Fruit fly (Drosophila melanogaster) whole organism, embryonic: ENCODE results near the gene Dhc62B.
A peak's percentile ranks its signal among the peaks of the same experiment; 100 is the strongest.

Source experiments
- Blimp-1 ChIP-seq: fragments of 200-800 bp; sonication (Bioruptor generic); optimal IDR thresholded peaks from 3 replicates; lab custom pipeline; 2018; ENCODE audit warnings: missing biosample characterization, missing genetic modification characterization, mild to moderate bottlenecking, moderate library complexity, missing genetic modification reagents
- CG11398 ChIP-seq: fragments of 200-800 bp; sonication (Bioruptor generic); optimal IDR thresholded peaks from 2 replicates; lab custom pipeline; 2016; ENCODE audit warnings: missing biosample characterization, missing genetic modification characterization
- CG11695 ChIP-seq: fragments of 200-800 bp; sonication (Bioruptor generic); IDR thresholded peaks from 3 replicates; pipeline ENCODE4 v1.3.6; 2022; ENCODE audit warnings: missing biosample characterization, missing genetic modification characterization
- CG14050 ChIP-seq: fragments of 200-800 bp; sonication (Bioruptor generic); IDR thresholded peaks from 3 replicates; pipeline ENCODE4 v1.3.6; 2022; ENCODE audit warnings: missing biosample characterization, missing genetic modification characterization
- CG18476 ChIP-seq: fragments of 200-800 bp; sonication (Bioruptor generic); optimal IDR thresholded peaks from 2 replicates; lab custom pipeline; 2016; ENCODE audit warnings: missing biosample characterization, mild to moderate bottlenecking, missing genetic modification characterization
- CG2199 ChIP-seq: fragments of 200-800 bp; sonication (Bioruptor generic); IDR thresholded peaks from 3 replicates; pipeline ENCODE4 v1.3.6; 2022; ENCODE audit warnings: missing biosample characterization, missing genetic modification characterization
- CG4328 ChIP-seq: fragments of 200-800 bp; sonication (Bioruptor generic); optimal IDR thresholded peaks from 3 replicates; lab custom pipeline; 2017; ENCODE audit warnings: missing biosample characterization, missing genetic modification reagents, missing genetic modification characterization
- CG4360 ChIP-seq: fragments of 200-800 bp; sonication (Bioruptor generic); IDR thresholded peaks from 2 replicates; pipeline ENCODE4 v1.3.6; 2022; ENCODE audit warnings: missing biosample characterization, missing genetic modification characterization
- CG5953 ChIP-seq: fragments of 200-800 bp; sonication (Bioruptor generic); IDR thresholded peaks from 2 replicates; pipeline ENCODE4 v1.3.6; 2022; ENCODE audit warnings: missing biosample characterization, missing genetic modification characterization
- CG7963 ChIP-seq: fragments of 200-800 bp; sonication (Bioruptor generic); IDR thresholded peaks from 3 replicates; pipeline ENCODE4 v1.3.6; 2022; ENCODE audit warnings: missing biosample characterization, missing genetic modification characterization; ENCODE audit not compliant: partially characterized antibody
- Deaf1 ChIP-seq: fragments of 200-800 bp; optimal IDR thresholded peaks from 3 replicates; lab custom pipeline; 2019; ENCODE audit warnings: missing biosample characterization, mild to moderate bottlenecking, missing genetic modification characterization, moderate library complexity
- ERR ChIP-seq: fragments of 200-800 bp; sonication (Bioruptor generic); optimal IDR thresholded peaks from 2 replicates; lab custom pipeline; 2016; ENCODE audit warnings: missing biosample characterization, missing genetic modification characterization
- Eip74EF ChIP-seq, 2 experiments: fragments of 200-800 bp in 1 of 2; fragments of >200 bp in 1 of 2; sonication (Bioruptor generic) in 1 of 2; optimal IDR thresholded peaks; 2 replicates each; lab custom pipeline; 2017 to 2019; ENCODE audit warnings: missing biosample characterization in 2 of 2, missing genetic modification characterization in 2 of 2, mild to moderate bottlenecking in 1 of 2, moderate library complexity in 1 of 2
- Hey ChIP-seq: fragments of 200-800 bp; sonication (Bioruptor generic); optimal IDR thresholded peaks from 3 replicates; lab custom pipeline; 2018; ENCODE audit warnings: missing biosample characterization, mild to moderate bottlenecking, missing genetic modification characterization
- Med ChIP-seq: fragments of 200-800 bp; sonication (Bioruptor generic); peaks from one replicate; lab custom pipeline; 2016; ENCODE audit warnings: missing biosample characterization, missing genetic modification characterization, mild to moderate bottlenecking, inconsistent platforms, moderate library complexity
- Nf-YC ChIP-seq: fragments of 200-800 bp; optimal IDR thresholded peaks from 3 replicates; lab custom pipeline; 2019; ENCODE audit warnings: missing biosample characterization, mild to moderate bottlenecking, missing genetic modification characterization, moderate library complexity
- Opbp ChIP-seq: fragments of 200-800 bp; sonication (Bioruptor generic); IDR thresholded peaks from 3 replicates; pipeline ENCODE4 v1.3.6; 2022; ENCODE audit warnings: missing biosample characterization, missing genetic modification characterization; ENCODE audit not compliant: partially characterized antibody
- Ptx1 ChIP-seq: fragments of 200-800 bp; sonication (Bioruptor generic); IDR thresholded peaks from 2 replicates; pipeline ENCODE4 v1.3.6; 2022; ENCODE audit warnings: missing biosample characterization, missing genetic modification characterization
- Ssrp ChIP-seq: fragments of 200-800 bp; sonication (Bioruptor generic); optimal IDR thresholded peaks from 2 replicates; lab custom pipeline; 2018; ENCODE audit warnings: missing biosample characterization, mild to moderate bottlenecking, missing genetic modification characterization, moderate library complexity
- al ChIP-seq: fragments of 200-800 bp; sonication (Bioruptor generic); IDR thresholded peaks from 2 replicates; pipeline ENCODE4 v1.3.6; 2022; ENCODE audit warnings: missing biosample characterization, missing genetic modification characterization
- cg ChIP-seq: fragments of 200-800 bp; sonication (Bioruptor generic); optimal IDR thresholded peaks from 3 replicates; lab custom pipeline; 2019; ENCODE audit warnings: missing biosample characterization, mild to moderate bottlenecking, missing genetic modification characterization, moderate library complexity
- chinmo ChIP-seq: fragments of 200-800 bp; sonication (Bioruptor generic); IDR thresholded peaks from 4 replicates; pipeline ENCODE4 v1.3.6; 2022; ENCODE audit warnings: missing biosample characterization, missing genetic modification characterization; ENCODE audit not compliant: partially characterized antibody
- dmrt99B ChIP-seq: fragments of 200-800 bp; sonication (Bioruptor generic); optimal IDR thresholded peaks from 2 replicates; lab custom pipeline; 2018; ENCODE audit warnings: missing biosample characterization, mild to moderate bottlenecking, missing genetic modification characterization, moderate library complexity
- gcm ChIP-seq: fragments of 200-800 bp; sonication (Bioruptor generic); optimal IDR thresholded peaks from 2 replicates; lab custom pipeline; 2019; ENCODE audit warnings: missing biosample characterization, mild to moderate bottlenecking, missing genetic modification characterization, moderate library complexity
- mirr ChIP-seq: fragments of 200-800 bp; sonication (Bioruptor generic); optimal IDR thresholded peaks from 3 replicates; lab custom pipeline; 2018; ENCODE audit warnings: missing biosample characterization, mild to moderate bottlenecking, missing genetic modification characterization
- nerfin-1 ChIP-seq: fragments of 200-800 bp; sonication (Bioruptor generic); optimal IDR thresholded peaks from 3 replicates; lab custom pipeline; 2019; ENCODE audit warnings: missing biosample characterization, mild to moderate bottlenecking, missing genetic modification characterization, moderate library complexity
- phol ChIP-seq: fragments of 200-800 bp; sonication (Bioruptor generic); optimal IDR thresholded peaks from 3 replicates; lab custom pipeline; 2018; ENCODE audit warnings: missing biosample characterization, mild to moderate bottlenecking, missing genetic modification characterization, moderate library complexity
- sd ChIP-seq: fragments of 200-800 bp; sonication (Bioruptor generic); optimal IDR thresholded peaks from 3 replicates; lab custom pipeline; 2018; ENCODE audit warnings: missing biosample characterization, mild to moderate bottlenecking, missing genetic modification characterization, moderate library complexity
- slou ChIP-seq: fragments of 200-800 bp; sonication (Bioruptor generic); optimal IDR thresholded peaks from 3 replicates; lab custom pipeline; 2016; ENCODE audit warnings: missing biosample characterization, missing genetic modification characterization
- slp2 ChIP-seq: fragments of 200-800 bp; sonication (Bioruptor generic); optimal IDR thresholded peaks from 2 replicates; lab custom pipeline; 2016; ENCODE audit warnings: missing biosample characterization, missing genetic modification characterization
- so ChIP-seq: fragments of 200-800 bp; sonication (Bioruptor generic); IDR thresholded peaks from 3 replicates; pipeline ENCODE4 v1.3.6; 2022; ENCODE audit warnings: missing biosample characterization, missing genetic modification characterization
- sob ChIP-seq: fragments of 200-800 bp; sonication (Bioruptor generic); IDR thresholded peaks from 2 replicates; pipeline ENCODE4 v1.3.6; 2022; ENCODE audit warnings: missing biosample characterization, missing genetic modification characterization
- sr ChIP-seq: fragments of 200-800 bp; sonication (Bioruptor generic); IDR thresholded peaks from 3 replicates; pipeline ENCODE4 v1.3.6; 2022; ENCODE audit warnings: missing biosample characterization, missing genetic modification characterization
- z ChIP-seq: fragments of 200-800 bp; sonication (Bioruptor generic); IDR thresholded peaks from 3 replicates; pipeline ENCODE4 v1.3.6; 2022; ENCODE audit warnings: missing biosample characterization, missing genetic modification characterization
- zen ChIP-seq: fragments of 200-800 bp; sonication (Bioruptor generic); optimal IDR thresholded peaks from 3 replicates; lab custom pipeline; 2018; ENCODE audit warnings: missing biosample characterization, mild to moderate bottlenecking, missing genetic modification characterization, moderate library complexity

Gene Dhc62B

DNA sequence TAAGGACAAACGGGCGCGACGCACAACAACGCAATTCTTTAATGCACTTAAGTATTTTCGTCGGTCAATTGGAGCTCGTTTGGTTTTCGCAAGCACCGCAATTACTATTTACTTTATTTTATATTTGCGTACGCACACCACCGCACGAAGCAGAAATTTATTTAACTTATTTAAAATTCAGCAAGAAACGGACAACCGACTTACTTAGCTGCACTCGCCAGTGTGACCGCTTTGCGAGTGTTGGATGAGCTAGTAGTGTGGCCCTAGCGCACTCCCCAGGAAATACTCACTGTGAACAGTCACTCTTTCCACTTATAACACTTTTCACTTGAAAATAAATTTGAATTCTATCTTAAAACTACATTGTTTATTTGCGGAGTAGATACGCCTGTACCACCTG lies 40.7 kb downstream of the Dhc62B start, which contains the start of gene drpr (continued):
- no peak for TF ChIP-seq CG11695 (GFP tag; lab: Robert Waterston, UW)
- peak; percentile 78 for TF ChIP-seq z
- no peak for TF ChIP-seq CG11398 (GFP tag; lab: Kevin White, UChicago)
- TF ChIP-seq slou = no peak
- TF ChIP-seq sob (GFP tag; lab: Robert Waterston, UW) = 0 out of 2 replicates have a peak, but pooled peaks have one; percentile 14
- TF ChIP-seq CG14050 = no peak
- TF ChIP-seq Med = peak; percentile 90
- TF ChIP-seq nerfin-1 (tag; lab: Kevin White, UChicago) = peak; percentile 21
- no peak for TF ChIP-seq CG7963 (GFP tag; lab: Robert Waterston, UW)
- peak; percentile 41 for TF ChIP-seq zen (tag; lab: Kevin White, UChicago)
- peak; percentile 46 for TF ChIP-seq Nf-YC
- no peak for TF ChIP-seq ERR (GFP tag; lab: Kevin White, UChicago)
- TF ChIP-seq al = no peak
- TF ChIP-seq Deaf1 (tag; lab: Kevin White, UChicago) = peak; percentile 25

DNA sequence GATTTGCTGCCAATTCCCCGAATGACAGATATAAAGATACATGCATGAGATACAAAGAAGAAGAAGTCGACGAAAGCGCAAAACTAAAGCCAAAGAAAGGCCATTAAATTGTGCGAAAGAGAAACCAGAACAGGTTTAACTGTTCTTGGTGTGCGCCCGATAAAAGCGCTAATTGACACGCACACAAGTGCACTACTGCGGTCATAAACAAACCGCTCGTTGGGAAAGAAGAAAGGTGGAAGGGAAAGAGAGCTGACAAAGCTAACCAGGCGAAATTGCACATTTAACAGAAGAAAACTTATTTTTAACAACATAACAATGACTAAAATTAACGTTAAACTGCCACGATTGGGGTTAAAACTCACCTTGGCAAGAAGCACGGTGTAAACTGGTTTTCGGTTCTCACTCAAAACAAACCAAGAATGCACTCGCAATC lies 41.4 kb downstream of the Dhc62B start:
- TF ChIP-seq CG4328 (GFP tag; lab: Kevin White, UChicago) (no peak), z (peak; percentile 82), Blimp-1 (GFP tag; lab: Kevin White, UChicago) (peak; percentile 43), chinmo (GFP tag; lab: Robert Waterston, UW) (peak; percentile 70; the same call in 1 of the 4 replicates), CG5953 (GFP tag; lab: Robert Waterston, UW) (0 out of 2 replicates have a peak, but pooled peaks have one; percentile 12), sd (tag; lab: Kevin White, UChicago) (peak; percentile 15), Ssrp (tag; lab: Kevin White, UChicago) (no peak), slp2 (GFP tag; lab: Kevin White, UChicago) (no peak), Eip74EF (GFP tag; optimal IDR thresholded peaks at IDR 0.05; lab: Kevin White, UChicago) (no peak), cg (GFP tag; lab: Kevin White, UChicago) (peak; percentile 48), CG18476 (GFP tag; lab: Kevin White, UChicago) (no peak), so (GFP tag; lab: Robert Waterston, UW) (no peak), CG4360 (peak; percentile 1; the same call in 1 of the 2 replicates), mirr (GFP tag; lab: Kevin White, UChicago) (no peak), gcm (GFP tag; lab: Kevin White, UChicago) (peak; percentile 8), ERR (GFP tag; lab: Kevin White, UChicago) (no peak)

DNA sequence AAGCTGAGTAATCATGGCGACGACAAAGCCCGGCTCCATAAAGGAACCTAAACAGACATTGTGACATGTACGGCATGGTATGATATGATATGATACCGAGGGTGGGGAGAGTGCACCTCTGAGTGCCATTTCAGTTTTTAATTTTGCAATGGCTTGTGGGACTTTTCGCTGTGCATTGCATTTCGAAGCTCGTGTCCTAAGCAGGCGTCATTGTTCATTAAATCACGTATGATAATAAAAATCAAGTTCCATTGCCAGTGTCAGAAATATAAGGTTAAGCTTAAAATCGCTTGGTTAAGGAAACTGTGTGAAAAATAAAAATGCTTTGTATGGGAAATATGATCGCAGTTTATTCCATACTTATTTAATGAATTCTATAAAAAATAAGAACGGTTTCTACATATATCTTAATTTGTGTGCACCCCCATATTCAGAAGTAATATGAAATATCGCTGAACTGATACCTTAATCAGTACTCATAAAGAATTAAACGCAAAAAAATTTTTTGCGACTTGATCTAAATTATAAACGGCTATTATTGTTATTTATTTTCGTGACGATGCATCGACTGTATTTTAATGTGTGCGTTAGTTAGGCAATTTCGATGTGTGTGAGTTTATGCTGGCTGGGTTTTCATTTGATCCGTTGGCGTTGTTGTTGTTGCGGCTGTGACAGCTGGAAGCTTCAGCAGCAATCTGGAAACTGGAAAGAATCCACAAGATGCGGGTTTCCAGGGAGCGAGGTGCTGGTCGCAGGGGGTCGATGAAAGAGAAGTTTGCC lies 42.0 kb downstream of the Dhc62B start:
- TF ChIP-seq dmrt99B = no peak
- no peak for TF ChIP-seq Hey
- TF ChIP-seq sr = no peak
- no peak for TF ChIP-seq phol
- 0 out of 3 replicates have a peak, but pooled peaks have one; percentile 20 for TF ChIP-seq CG2199 (GFP tag; lab: Robert Waterston, UW)
- TF ChIP-seq Ptx1 (GFP tag; lab: Robert Waterston, UW) = no peak
- peak; percentile 69 for TF ChIP-seq CG4360
- TF ChIP-seq Opbp (GFP tag; lab: Robert Waterston, UW) = peak; percentile 16; the same call in 1 of the 3 replicates
- peak; percentile 96 for TF ChIP-seq gcm (GFP tag; lab: Kevin White, UChicago)
